Worm (Caenorhabditis elegans) whole organism, late embryonic: ENCODE results near the gene snt-1.

Source experiments
- F13H6.1 ChIP-seq: sonication (generic microtip); optimal IDR thresholded peaks from 2 replicates; lab custom pipeline; 2016; ENCODE audit warnings: missing genetic modification characterization, missing compliant biosample characterization
- eyg-1 ChIP-seq: sonication (generic microtip); optimal IDR thresholded peaks from 2 replicates; lab custom pipeline; 2016; ENCODE audit warnings: missing genotype, missing genetic modification characterization, missing compliant biosample characterization
- lin-11 ChIP-seq: fragments of 200-800 bp; sonication (Bioruptor generic); optimal IDR thresholded peaks from 2 replicates; lab custom pipeline; 2018; ENCODE audit warnings: mild to moderate bottlenecking, missing genetic modification characterization, missing compliant biosample characterization
- madf-2 ChIP-seq: sonication (generic microtip); optimal IDR thresholded peaks from 2 replicates; lab custom pipeline; 2017; ENCODE audit warnings: missing genetic modification characterization, missing compliant biosample characterization
- nfya-1 ChIP-seq: sonication (generic microtip); optimal IDR thresholded peaks from 2 replicates; lab custom pipeline; 2017; ENCODE audit warnings: missing genetic modification characterization, mild to moderate bottlenecking, missing compliant biosample characterization, antibody characterized with exemption, moderate library complexity
- rnt-1 ChIP-seq: sonication (generic microtip); optimal IDR thresholded peaks from 2 replicates; lab custom pipeline; 2016; ENCODE audit warnings: missing genetic modification characterization, missing compliant biosample characterization

DNA sequence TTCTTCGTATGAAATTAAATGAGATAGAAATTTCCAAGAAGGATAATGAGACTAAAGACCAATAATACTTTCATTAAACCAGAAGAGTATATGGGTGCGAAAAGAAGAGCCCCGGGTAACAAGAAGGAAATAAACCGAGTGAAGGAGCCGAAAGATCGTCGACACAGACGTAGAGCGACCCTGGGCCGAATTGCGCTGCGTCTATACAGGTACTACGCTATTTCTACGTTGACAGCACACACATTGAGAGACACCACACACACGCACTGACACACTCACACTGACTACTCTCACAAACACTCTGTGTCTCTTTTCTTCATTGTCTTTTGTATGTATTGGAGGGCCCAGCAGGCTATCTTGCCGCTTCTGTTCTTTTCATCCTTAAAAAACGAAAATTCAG lies 48.1 kb downstream of the snt-1 start:
- peak; percentile 56 for TF ChIP-seq nfya-1
- no peak for TF ChIP-seq F13H6.1 (tag; lab: Kevin White, UChicago)
- no peak for TF ChIP-seq eyg-1
- peak; percentile 41 for TF ChIP-seq rnt-1 (tag; lab: Kevin White, UChicago)
- TF ChIP-seq madf-2 (tag; lab: Kevin White, UChicago) = no peak
- TF ChIP-seq lin-11 (tag; lab: Kevin White, UChicago) = peak; percentile 5
